Fruit fly (Drosophila melanogaster): ENCODE results near the gene CG5958.
A peak's percentile ranks its signal among the peaks of the same experiment; 100 is the strongest.

Gene CG5958

dm6 chr2L:7433957-7434736 lies 831 bp upstream of the CG5958 start (continued):
- TF ChIP-seq CG8359 (GFP tag; optimal IDR thresholded peaks at IDR 0.05; ENCODE audit: borderline replicate concordance) (no peak), pfk (GFP tag; optimal IDR thresholded peaks at IDR 0.05) (no peak), lmd (GFP tag; IDR thresholded peaks at IDR 0.05) (peak; percentile 87), oc (tag; optimal IDR thresholded peaks at IDR 0.05) (peak; percentile 48), zf30C (GFP tag; optimal IDR thresholded peaks at IDR 0.05) (no peak), Atf3 (GFP tag; optimal IDR thresholded peaks at IDR 0.05) (no peak), CG5180 (GFP tag; optimal IDR thresholded peaks at IDR 0.05) (no peak), CG9876 (GFP tag; optimal IDR thresholded peaks at IDR 0.05) (no peak), ase (GFP tag; IDR thresholded peaks at IDR 0.05) (0 out of 3 replicates have a peak, but pooled peaks have one; percentile 28), CG32772 (GFP tag; IDR thresholded peaks at IDR 0.05) (peak; percentile 49; the same call in 1 of the 2 replicates), Lim3 (GFP tag; IDR thresholded peaks at IDR 0.05) (no peak), CG2120 (GFP tag; optimal IDR thresholded peaks at IDR 0.05) (peak; percentile 90), gsb (GFP tag; IDR thresholded peaks at IDR 0.05) (peak; percentile 45), H15 (GFP tag; IDR thresholded peaks at IDR 0.05) (peak; percentile 51; the same call in 2 of the 3 replicates), Taf1 (GFP tag; IDR thresholded peaks at IDR 0.05) (peak; percentile 86), da (GFP tag; optimal IDR thresholded peaks at IDR 0.05) (no peak), CG8388 (GFP tag; optimal IDR thresholded peaks at IDR 0.05) (peak; percentile 63), CG8478 (optimal IDR thresholded peaks at IDR 0.05) (no peak), dmrt11E (tag; optimal IDR thresholded peaks at IDR 0.05) (peak; percentile 7), CG10654 (GFP tag; optimal IDR thresholded peaks at IDR 0.05) (no peak), cg (GFP tag; optimal IDR thresholded peaks at IDR 0.05) (no peak), zen (tag; optimal IDR thresholded peaks at IDR 0.05) (no peak), B-H1 (GFP tag; IDR thresholded peaks at IDR 0.05) (peak; percentile 71), CG4730 (GFP tag; IDR thresholded peaks at IDR 0.05) (peak; percentile 30; the same call in 1 of the 2 replicates), Meics (GFP tag; optimal IDR thresholded peaks at IDR 0.05) (peak; percentile 80), Fer2 (tag; optimal IDR thresholded peaks at IDR 0.05) (peak; percentile 23), Poxn (GFP tag; IDR thresholded peaks at IDR 0.05) (peak; percentile 83), Gsc (GFP tag; IDR thresholded peaks at IDR 0.05) (no peak), CG3163 (GFP tag; optimal IDR thresholded peaks at IDR 0.05) (no peak), Hmx (GFP tag; optimal IDR thresholded peaks at IDR 0.05) (no peak), onecut (GFP tag; IDR thresholded peaks at IDR 0.05) (peak; percentile 65), Gug (GFP tag; IDR thresholded peaks at IDR 0.05) (peak; percentile 38; the same call in 3 of the 4 replicates), ci (GFP tag; IDR thresholded peaks at IDR 0.05) (peak; percentile 75; the same call in 2 of the 3 replicates), shn (GFP tag; optimal IDR thresholded peaks at IDR 0.05) (no peak), stwl (tag; optimal IDR thresholded peaks at IDR 0.05) (no peak), Awh (GFP tag; IDR thresholded peaks at IDR 0.05) (0 out of 2 replicates have a peak, but pooled peaks have one; percentile 35), z (GFP tag; IDR thresholded peaks at IDR 0.05) (no peak), CG10959 (GFP tag; IDR thresholded peaks at IDR 0.05) (peak; percentile 38; the same call in 1 of the 2 replicates), sob (GFP tag; IDR thresholded peaks at IDR 0.05) (peak; percentile 89), Rx (GFP tag; IDR thresholded peaks at IDR 0.05) (peak; percentile 62), Atf6 (GFP tag; IDR thresholded peaks at IDR 0.05) (peak; percentile 95), sima (GFP tag; optimal IDR thresholded peaks at IDR 0.05) (no peak), bsh (GFP tag; optimal IDR thresholded peaks at IDR 0.05) (peak in 1 of 2 experiments; percentile 65), bcd (GFP tag; optimal IDR thresholded peaks at IDR 0.05) (peak; percentile 57), CG7928 (GFP tag; optimal IDR thresholded peaks at IDR 0.05) (peak; percentile 12), CG15011 (GFP tag; optimal IDR thresholded peaks at IDR 0.05) (peak; percentile 50), pan (optimal IDR thresholded peaks at IDR 0.05) (no peak), pan (GFP tag; optimal IDR thresholded peaks at IDR 0.05 in 1 of 2, IDR thresholded peaks at IDR 0.05 in 1 of 2) (peak in 1 of 2 experiments; percentile 84), CG2875 (GFP tag; optimal IDR thresholded peaks at IDR 0.05) (peak; percentile 26), yki (optimal IDR thresholded peaks at IDR 0.05) (no peak), CG11456 (GFP tag; IDR thresholded peaks at IDR 0.05) (peak; percentile 90)
